Fruit fly (Drosophila melanogaster) whole organism: Measurements from ENCODE around the gene Gr77a.

Experiments
- CG8478 ChIP-seq: fragments of >200 bp; optimal IDR thresholded peaks from 2 replicates; lab custom pipeline; 2018; ENCODE audit warnings: inconsistent platforms
- Dll ChIP-seq: fragments of >200 bp; optimal IDR thresholded peaks from 2 replicates; lab custom pipeline; 2017
- EcR ChIP-seq, 2 experiments: fragments of >200 bp; optimal IDR thresholded peaks; 2 replicates each; lab custom pipeline; 2017; ENCODE audit warnings: missing biosample characterization in 2 of 2, missing genetic modification characterization in 2 of 2, missing genetic modification reagents in 2 of 2
- pan ChIP-seq: fragments of >200 bp; optimal IDR thresholded peaks from 2 replicates; lab custom pipeline; 2017
- psq ChIP-seq: fragments of >200 bp; optimal IDR thresholded peaks from 2 replicates; lab custom pipeline; 2017
- usp ChIP-seq: fragments of >200 bp; optimal IDR thresholded peaks from 2 replicates; lab custom pipeline; 2017; ENCODE audit warnings: missing biosample characterization, missing genetic modification characterization, mixed read lengths

- TF ChIP-seq CG8478 (lab: Kevin White, UChicago) (no peak), psq (no peak), pan (lab: Kevin White, UChicago) (no peak), EcR (GFP tag; optimal IDR thresholded peaks at IDR 0.05; lab: Kevin White, UChicago) (no peak), usp (no peak), Dll (lab: Kevin White, UChicago) (no peak)
Measured at dm6 chr3L:20697166-20697791, 42.0 kb downstream of the Gr77a start.
